Worm (Caenorhabditis elegans) whole organism, L3 larva: ENCODE data around the gene srv-25.

Source experiments
- R02D3.7 ChIP-seq: fragments of 150-350 bp; optimal IDR thresholded peaks from 2 replicates; lab custom pipeline; 2014; ENCODE audit warnings: missing biosample characterization, missing genetic modification characterization
- ZK546.5 ChIP-seq: sonication (generic microtip); optimal IDR thresholded peaks from 2 replicates; lab custom pipeline; 2017; ENCODE audit warnings: missing biosample characterization, missing genetic modification characterization
- aly-2 ChIP-seq: fragments of 150-350 bp; optimal IDR thresholded peaks from 2 replicates; lab custom pipeline; 2014; ENCODE audit warnings: missing biosample characterization, missing genetic modification characterization
- ceh-16 ChIP-seq: sonication (generic microtip); optimal IDR thresholded peaks from 2 replicates; lab custom pipeline; 2017; ENCODE audit warnings: missing biosample characterization, missing genetic modification characterization
- ceh-28 ChIP-seq: fragments of 150-350 bp; optimal IDR thresholded peaks from 2 replicates; lab custom pipeline; 2014; ENCODE audit warnings: missing biosample characterization, missing genetic modification reagents, missing genetic modification characterization
- ceh-82 ChIP-seq: fragments of 150-350 bp; optimal IDR thresholded peaks from 2 replicates; lab custom pipeline; 2014; ENCODE audit warnings: missing biosample characterization, missing genetic modification characterization
- ceh-9 ChIP-seq: sonication (generic microtip); optimal IDR thresholded peaks from 2 replicates; lab custom pipeline; 2018; ENCODE audit warnings: missing biosample characterization, missing genetic modification characterization
- daf-12 ChIP-seq: fragments of 150-350 bp; optimal IDR thresholded peaks from 2 replicates; lab custom pipeline; 2014; ENCODE audit warnings: missing biosample characterization, missing genetic modification reagents, missing genetic modification characterization
- egl-27 ChIP-seq: sonication (generic microtip); optimal IDR thresholded peaks from 4 replicates; lab custom pipeline; 2017; ENCODE audit warnings: missing biosample characterization, missing genetic modification reagents, missing genetic modification characterization
- elt-1 ChIP-seq: fragments of 150-350 bp; optimal IDR thresholded peaks from 2 replicates; lab custom pipeline; 2014; ENCODE audit warnings: missing biosample characterization, missing genetic modification characterization
- elt-2 ChIP-seq: sonication (generic microtip); optimal IDR thresholded peaks from 2 replicates; lab custom pipeline; 2016; ENCODE audit warnings: missing genetic modification reagents, mild to moderate bottlenecking, missing genetic modification characterization, missing compliant biosample characterization
- fkh-2 ChIP-seq: fragments of 150-350 bp; optimal IDR thresholded peaks from 2 replicates; lab custom pipeline; 2014; ENCODE audit warnings: missing biosample characterization, missing genetic modification reagents, missing genetic modification characterization
- fos-1 ChIP-seq: fragments of 150-350 bp; optimal IDR thresholded peaks from 2 replicates; lab custom pipeline; 2014; ENCODE audit warnings: missing biosample characterization, missing genetic modification characterization
- lin-15B ChIP-seq: fragments of 150-350 bp; optimal IDR thresholded peaks from 2 replicates; lab custom pipeline; 2014; ENCODE audit warnings: missing biosample characterization, missing genetic modification characterization
- lin-39 ChIP-seq: fragments of 150-350 bp; optimal IDR thresholded peaks from 2 replicates; lab custom pipeline; 2018; ENCODE audit warnings: missing biosample characterization, missing genetic modification reagents, missing genetic modification characterization
- mdl-1 ChIP-seq: fragments of 150-350 bp; optimal IDR thresholded peaks from 2 replicates; lab custom pipeline; 2014; ENCODE audit warnings: missing biosample characterization, missing genetic modification characterization
- mml-1 ChIP-seq: fragments of 150-350 bp; sonication (generic microtip); optimal IDR thresholded peaks from 3 replicates; lab custom pipeline; 2014; ENCODE audit warnings: missing biosample characterization, missing genetic modification characterization
- nfya-1 ChIP-seq: sonication (generic microtip); optimal IDR thresholded peaks from 2 replicates; lab custom pipeline; 2017; ENCODE audit warnings: missing genetic modification characterization, mild to moderate bottlenecking, missing compliant biosample characterization, antibody characterized with exemption, moderate library complexity; ENCODE audit not compliant: insufficient read depth
- nhr-11 ChIP-seq: fragments of 150-350 bp; optimal IDR thresholded peaks from 2 replicates; lab custom pipeline; 2014; ENCODE audit warnings: missing biosample characterization, missing genetic modification characterization
- nhr-23 ChIP-seq: fragments of 150-350 bp; optimal IDR thresholded peaks from 2 replicates; lab custom pipeline; 2014; ENCODE audit warnings: missing biosample characterization, missing genetic modification reagents, missing genetic modification characterization
- nhr-237 ChIP-seq: fragments of 150-350 bp; optimal IDR thresholded peaks from 2 replicates; lab custom pipeline; 2014; ENCODE audit warnings: missing biosample characterization, missing genetic modification characterization
- nhr-25 ChIP-seq: sonication (generic microtip); optimal IDR thresholded peaks from 2 replicates; lab custom pipeline; 2017; ENCODE audit warnings: missing biosample characterization, missing genetic modification characterization
- nhr-43 ChIP-seq: sonication (generic microtip); optimal IDR thresholded peaks from 2 replicates; lab custom pipeline; 2016; ENCODE audit warnings: mild to moderate bottlenecking, missing genetic modification characterization, missing compliant biosample characterization; ENCODE audit not compliant: poor library complexity, severe bottlenecking
- nhr-67 ChIP-seq: fragments of 150-350 bp; optimal IDR thresholded peaks from 2 replicates; lab custom pipeline; 2014; ENCODE audit warnings: missing biosample characterization, missing genetic modification characterization
- pha-4 ChIP-seq: fragments of 150-350 bp; optimal IDR thresholded peaks from 2 replicates; lab custom pipeline; 2014; ENCODE audit warnings: missing biosample characterization, missing genetic modification reagents, missing genetic modification characterization
- pqm-1 ChIP-seq: fragments of 150-350 bp; optimal IDR thresholded peaks from 2 replicates; lab custom pipeline; 2017; ENCODE audit warnings: missing biosample characterization, missing genetic modification characterization, inconsistent platforms
- sea-2 ChIP-seq: fragments of 150-350 bp; sonication (generic microtip); optimal IDR thresholded peaks from 4 replicates; lab custom pipeline; 2014; ENCODE audit warnings: missing biosample characterization, missing genetic modification reagents, missing genetic modification characterization
- skn-1 ChIP-seq: fragments of 150-350 bp; optimal IDR thresholded peaks from 2 replicates; lab custom pipeline; 2014; ENCODE audit warnings: missing biosample characterization, missing genetic modification characterization
- snpc-4 ChIP-seq: fragments of 150-350 bp; optimal IDR thresholded peaks from 2 replicates; lab custom pipeline; 2014; ENCODE audit warnings: missing biosample characterization, missing genetic modification characterization
- tbx-2 ChIP-seq: sonication (generic microtip); optimal IDR thresholded peaks from 2 replicates; lab custom pipeline; 2016; ENCODE audit warnings: mild to moderate bottlenecking, missing genetic modification characterization, missing compliant biosample characterization
- unc-39 ChIP-seq: sonication (generic microtip); optimal IDR thresholded peaks from 4 replicates; lab custom pipeline; 2017; ENCODE audit warnings: missing biosample characterization, missing genetic modification characterization
- unc-62 ChIP-seq: fragments of 150-350 bp; sonication (generic microtip); optimal IDR thresholded peaks from 4 replicates; lab custom pipeline; 2014; ENCODE audit warnings: missing biosample characterization, missing genetic modification reagents, missing genetic modification characterization
- ztf-11 ChIP-seq: fragments of 150-350 bp; optimal IDR thresholded peaks from 2 replicates; lab custom pipeline; 2014; ENCODE audit warnings: missing biosample characterization, missing genetic modification characterization
- ztf-4 ChIP-seq: fragments of 150-350 bp; optimal IDR thresholded peaks from 2 replicates; lab custom pipeline; 2014; ENCODE audit warnings: missing biosample characterization, missing genetic modification characterization

The srv-25 gene

ce11 chrIV:6330790-6331189, 27.2 kb upstream of the srv-25 start:
- TF ChIP-seq R02D3.7 (no peak), elt-2 (tag; lab: Kevin White, UChicago) (peak; percentile 81), fos-1 (tag; lab: Kevin White, UChicago) (no peak), egl-27 (no peak), ZK546.5 (no peak), ceh-82 (tag; lab: Kevin White, UChicago) (no peak), pqm-1 (tag; lab: Kevin White, UChicago) (peak; percentile 37), nhr-67 (tag; lab: Kevin White, UChicago) (no peak)

- TF ChIP-seq mml-1 (tag; lab: Kevin White, UChicago), result no peak
Observed at ce11 chrIV:6329339-6329738, 25.8 kb upstream of the srv-25 start, which contains the start of gene seu-1. seu-1 (plus strand) TSS chrIV:6329639.

ce11 chrIV:6328198-6328597, 24.7 kb upstream of the srv-25 start:
- TF ChIP-seq fkh-2 (tag; lab: Kevin White, UChicago) (no peak), pha-4 (tag; lab: Kevin White, UChicago) (no peak), elt-1 (tag; lab: Kevin White, UChicago) (no peak), nhr-23 (no peak), ztf-11 (tag; lab: Kevin White, UChicago) (no peak), skn-1 (tag; lab: Kevin White, UChicago) (no peak), daf-12 (tag; lab: Kevin White, UChicago) (no peak), aly-2 (tag; lab: Kevin White, UChicago) (no peak), nfya-1 (tag; lab: Kevin White, UChicago) (no peak)

ce11 chrIV:6327363-6328015, 23.9 kb upstream of the srv-25 start:
- TF ChIP-seq mdl-1 (tag; lab: Kevin White, UChicago) (no peak), nfya-1 (tag; lab: Kevin White, UChicago) (peak; percentile 8), unc-39 (tag; lab: Kevin White, UChicago) (no peak), ZK546.5 (no peak), ztf-4 (no peak), tbx-2 (no peak), nhr-25 (tag; lab: Kevin White, UChicago) (no peak), lin-39 (tag; lab: Kevin White, UChicago) (peak; percentile 53), ceh-16 (tag; lab: Kevin White, UChicago) (no peak), lin-15B (tag; lab: Kevin White, UChicago) (peak; percentile 53), snpc-4 (tag; lab: Kevin White, UChicago) (peak; percentile 19), ceh-28 (peak; percentile 76), unc-62 (GFP tag; lab: Kevin White, UChicago) (no peak), sea-2 (GFP tag; lab: Kevin White, UChicago) (no peak), elt-2 (tag; lab: Kevin White, UChicago) (peak; percentile 71), ceh-9 (tag; lab: Kevin White, UChicago) (no peak), pqm-1 (tag; lab: Kevin White, UChicago) (no peak), elt-1 (tag; lab: Kevin White, UChicago) (no peak), mml-1 (tag; lab: Kevin White, UChicago) (no peak)
- TF ChIP-seq, all 47 proteins: peak for 6

- TF ChIP-seq nhr-11 (tag; lab: Kevin White, UChicago), result no peak
Observed at ce11 chrIV:6326448-6326847, 22.9 kb upstream of the srv-25 start, which contains the start of gene lsm-8. lsm-8 (plus strand) TSS chrIV:6326526.

- TF ChIP-seq R02D3.7 (no peak), nhr-237 (tag; lab: Kevin White, UChicago) (no peak), unc-39 (tag; lab: Kevin White, UChicago) (no peak), nhr-11 (tag; lab: Kevin White, UChicago) (no peak), nhr-43 (tag; lab: Kevin White, UChicago) (no peak), mml-1 (tag; lab: Kevin White, UChicago) (no peak), ZK546.5 (no peak), lin-39 (tag; lab: Kevin White, UChicago) (no peak)
Observed at ce11 chrIV:6325772-6326171, 22.2 kb upstream of the srv-25 start.
